Worm (Caenorhabditis elegans) whole organism, L3 larva: ENCODE results near the gene algn-9.
A peak's percentile ranks its signal among the peaks of the same experiment; 100 is the strongest.

Experiments
- ama-1 ChIP-seq: fragments of 150-350 bp; optimal IDR thresholded peaks from 2 replicates; lab custom pipeline; 2018
- elt-2 ChIP-seq: sonication (generic microtip); optimal IDR thresholded peaks from 2 replicates; lab custom pipeline; 2016; ENCODE audit warnings: missing genetic modification reagents, mild to moderate bottlenecking, missing genetic modification characterization, missing compliant biosample characterization
- fkh-2 ChIP-seq: fragments of 150-350 bp; optimal IDR thresholded peaks from 2 replicates; lab custom pipeline; 2014; ENCODE audit warnings: missing biosample characterization, missing genetic modification reagents, missing genetic modification characterization
- lin-15B ChIP-seq: fragments of 150-350 bp; optimal IDR thresholded peaks from 2 replicates; lab custom pipeline; 2014; ENCODE audit warnings: missing biosample characterization, missing genetic modification characterization
- lin-39 ChIP-seq: fragments of 150-350 bp; optimal IDR thresholded peaks from 2 replicates; lab custom pipeline; 2018; ENCODE audit warnings: missing biosample characterization, missing genetic modification reagents, missing genetic modification characterization
- mml-1 ChIP-seq: fragments of 150-350 bp; sonication (generic microtip); optimal IDR thresholded peaks from 3 replicates; lab custom pipeline; 2014; ENCODE audit warnings: missing biosample characterization, missing genetic modification characterization
- nhr-12 ChIP-seq: fragments of 150-350 bp; optimal IDR thresholded peaks from 2 replicates; lab custom pipeline; 2014; ENCODE audit warnings: missing biosample characterization, missing genetic modification characterization
- nhr-237 ChIP-seq: fragments of 150-350 bp; optimal IDR thresholded peaks from 2 replicates; lab custom pipeline; 2014; ENCODE audit warnings: missing biosample characterization, missing genetic modification characterization
- nhr-77 ChIP-seq: fragments of 150-350 bp; optimal IDR thresholded peaks from 2 replicates; lab custom pipeline; 2014; ENCODE audit warnings: missing biosample characterization, missing genetic modification characterization
- unc-62 ChIP-seq: fragments of 150-350 bp; sonication (generic microtip); optimal IDR thresholded peaks from 4 replicates; lab custom pipeline; 2014; ENCODE audit warnings: missing biosample characterization, missing genetic modification reagents, missing genetic modification characterization
- zag-1 ChIP-seq: fragments of 150-350 bp; optimal IDR thresholded peaks from 2 replicates; lab custom pipeline; 2014; ENCODE audit warnings: missing biosample characterization, missing genetic modification characterization
- ztf-11 ChIP-seq: fragments of 150-350 bp; optimal IDR thresholded peaks from 2 replicates; lab custom pipeline; 2014; ENCODE audit warnings: missing biosample characterization, missing genetic modification characterization
- ztf-4 ChIP-seq: fragments of 150-350 bp; optimal IDR thresholded peaks from 2 replicates; lab custom pipeline; 2014; ENCODE audit warnings: missing biosample characterization, missing genetic modification characterization

DNA sequence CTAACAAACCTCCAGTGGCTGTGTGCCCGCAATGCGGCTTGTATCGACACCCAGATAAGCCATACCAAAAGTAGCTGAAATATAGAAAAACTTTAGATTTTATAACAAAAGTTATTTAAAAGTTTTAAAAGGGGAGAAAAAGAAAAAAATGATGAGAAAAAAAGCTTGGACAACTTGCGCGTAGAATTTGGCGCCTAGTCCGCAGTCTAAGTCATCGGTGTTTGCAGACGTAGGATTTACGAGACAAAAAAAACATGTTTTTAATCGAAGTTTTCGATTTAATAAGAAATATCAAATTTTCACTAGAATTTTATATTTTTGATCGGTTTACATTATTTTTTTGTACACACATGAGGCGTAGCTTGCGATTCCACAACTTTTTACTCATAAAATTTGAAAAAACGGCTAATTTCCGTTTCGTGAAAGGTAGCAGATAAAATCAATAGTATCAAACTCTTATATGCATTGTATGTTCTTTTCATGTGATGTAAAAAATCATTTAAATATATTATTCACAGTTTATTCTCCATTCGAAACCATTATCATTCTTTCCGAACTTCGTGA, 42.1 kb upstream of the algn-9 start, which contains the start of gene pro-1:
- TF ChIP-seq ztf-4 (tag; lab: Kevin White, UChicago) = peak; percentile 78
- TF ChIP-seq ama-1 (lab: Kevin White, UChicago) = peak; percentile 97
- TF ChIP-seq unc-62 = no peak
- TF ChIP-seq mml-1 (tag; lab: Kevin White, UChicago) = no peak
- no peak for TF ChIP-seq nhr-237 (tag; lab: Kevin White, UChicago)
- TF ChIP-seq lin-15B = peak; percentile 42
- peak; percentile 56 for TF ChIP-seq elt-2
- TF ChIP-seq nhr-77 (tag; lab: Kevin White, UChicago) = no peak
- TF ChIP-seq lin-39 (tag; lab: Kevin White, UChicago) = peak; percentile 62
- TF ChIP-seq ztf-11 (tag; lab: Kevin White, UChicago) = no peak
- TF ChIP-seq nhr-12 (tag; lab: Kevin White, UChicago) = no peak
- TF ChIP-seq fkh-2 (tag; lab: Kevin White, UChicago) = no peak
- no peak for TF ChIP-seq zag-1 (tag; lab: Kevin White, UChicago)
